Fruit fly (Drosophila melanogaster): ENCODE measurements around the gene CG31269.

CG31269 gene

dm6 chr3R:17117607-17118327, 9.2 kb upstream of the CG31269 start (continued):
- TF ChIP-seq Dek (tag; optimal IDR thresholded peaks at IDR 0.05): no peak
- TF ChIP-seq lmd (GFP tag; IDR thresholded peaks at IDR 0.05): no peak
- no peak for TF ChIP-seq gsb (GFP tag; IDR thresholded peaks at IDR 0.05)
- no peak for TF ChIP-seq GATAe (GFP tag; conservative IDR thresholded peaks at IDR 0.05)
- peak; percentile 12 for TF ChIP-seq Sox100B (GFP tag; optimal IDR thresholded peaks at IDR 0.05)
- no peak for TF ChIP-seq her (GFP tag; optimal IDR thresholded peaks at IDR 0.05)
- peak; percentile 85 for TF ChIP-seq crol (GFP tag; IDR thresholded peaks at IDR 0.05)
- no peak for TF ChIP-seq cad (GFP tag; optimal IDR thresholded peaks at IDR 0.05)
- no peak for TF ChIP-seq CG7745 (tag; optimal IDR thresholded peaks at IDR 0.05)
- no peak for TF ChIP-seq CG1603 (tag; optimal IDR thresholded peaks at IDR 0.05)
- no peak for TF ChIP-seq Sry-δ (GFP tag; optimal IDR thresholded peaks at IDR 0.05)
- TF ChIP-seq CG18764 (GFP tag; optimal IDR thresholded peaks at IDR 0.05): no peak
- TF ChIP-seq Dad (GFP tag; optimal IDR thresholded peaks at IDR 0.05): no peak
- TF ChIP-seq Vsx1 (GFP tag; optimal IDR thresholded peaks at IDR 0.05): no peak
- no peak for TF ChIP-seq fd102C (GFP tag; optimal IDR thresholded peaks at IDR 0.05)
- no peak for TF ChIP-seq CG15479 (GFP tag; optimal IDR thresholded peaks at IDR 0.05)
- TF ChIP-seq CG2202 (tag; optimal IDR thresholded peaks at IDR 0.05): peak; percentile 27
- no peak for TF ChIP-seq so (GFP tag; IDR thresholded peaks at IDR 0.05)
- peak; percentile 4 for TF ChIP-seq CG2120 (GFP tag; optimal IDR thresholded peaks at IDR 0.05)
- TF ChIP-seq salm (tag; optimal IDR thresholded peaks at IDR 0.05): no peak
- no peak for TF ChIP-seq CG3163 (GFP tag; optimal IDR thresholded peaks at IDR 0.05)
- no peak for TF ChIP-seq CG2875 (GFP tag; optimal IDR thresholded peaks at IDR 0.05)
- TF ChIP-seq PHDP (tag; optimal IDR thresholded peaks at IDR 0.05): peak; percentile 25
- no peak for TF ChIP-seq Ets97D (GFP tag; optimal IDR thresholded peaks at IDR 0.05)
- peak; percentile 79 for TF ChIP-seq CG10274 (GFP tag; optimal IDR thresholded peaks at IDR 0.05)
- TF ChIP-seq ttk (GFP tag; IDR thresholded peaks at IDR 0.05): no peak
- peak; percentile 8 for TF ChIP-seq CG8388 (GFP tag; optimal IDR thresholded peaks at IDR 0.05)
- TF ChIP-seq CG10366 (GFP tag; IDR thresholded peaks at IDR 0.05): no peak
- TF ChIP-seq TFAM (GFP tag; optimal IDR thresholded peaks at IDR 0.05): no peak
- TF ChIP-seq CG18619 (GFP tag; optimal IDR thresholded peaks at IDR 0.05): no peak
- TF ChIP-seq emc (GFP tag; optimal IDR thresholded peaks at IDR 0.05): no peak
- TF ChIP-seq CG7928 (GFP tag; optimal IDR thresholded peaks at IDR 0.05): no peak
- no peak for TF ChIP-seq abd-A (tag; optimal IDR thresholded peaks at IDR 0.05)
- peak; percentile 8 for TF ChIP-seq pum (GFP tag; optimal IDR thresholded peaks at IDR 0.05)
- no peak for TF ChIP-seq Gsc (GFP tag; IDR thresholded peaks at IDR 0.05)
- TF ChIP-seq Mrtf (GFP tag; IDR thresholded peaks at IDR 0.05): no peak
- TF ChIP-seq MESR4 (GFP tag; optimal IDR thresholded peaks at IDR 0.05): no peak
- TF ChIP-seq CTCF (GFP tag; optimal IDR thresholded peaks at IDR 0.05): no peak
- TF ChIP-seq Nf-YB (GFP tag; optimal IDR thresholded peaks at IDR 0.05): no peak
- peak; percentile 58; the same call in 1 of the 2 replicates for TF ChIP-seq Xrp1 (GFP tag; IDR thresholded peaks at IDR 0.05)
- TF ChIP-seq CG15514 (GFP tag; optimal IDR thresholded peaks at IDR 0.05): no peak
- no peak for TF ChIP-seq CG15269 (tag; optimal IDR thresholded peaks at IDR 0.05)
- TF ChIP-seq maf-S (GFP tag; optimal IDR thresholded peaks at IDR 0.05): no peak
- 0 out of 3 replicates have a peak, but pooled peaks have one; percentile 61 for TF ChIP-seq CG6791 (GFP tag; IDR thresholded peaks at IDR 0.05; ENCODE audit: partially characterized antibody)
- peak; percentile 42 for TF ChIP-seq CG2678 (tag; optimal IDR thresholded peaks at IDR 0.05)
- no peak for TF ChIP-seq CG10431 (GFP tag; optimal IDR thresholded peaks at IDR 0.05)
- TF ChIP-seq slp2 (GFP tag; optimal IDR thresholded peaks at IDR 0.05): no peak
- TF ChIP-seq CG12219 (GFP tag; optimal IDR thresholded peaks at IDR 0.05): no peak
- no peak for TF ChIP-seq bowl (GFP tag; IDR thresholded peaks at IDR 0.05)
- TF ChIP-seq CG2199 (GFP tag; IDR thresholded peaks at IDR 0.05): peak; percentile 67; the same call in 2 of the 3 replicates
- TF ChIP-seq Ets65A (GFP tag): no peak
- no peak for TF ChIP-seq br (optimal IDR thresholded peaks at IDR 0.05)

Data from whole organism, embryonic.